Worm (Caenorhabditis elegans) whole organism, young adult: Measurements from ENCODE around the gene csr-1.
A peak's percentile ranks its signal among the peaks of the same experiment; 100 is the strongest.

ENCODE experiments used
- B0019.2 ChIP-seq: fragments of 200-800 bp; sonication (Bioruptor generic); conservative IDR thresholded peaks from 2 replicates; pipeline ENCODE4 v1.3.6; 2022; ENCODE audit warnings: missing genetic modification reagents, missing genetic modification characterization, missing compliant biosample characterization
- C17E4.6 ChIP-seq: fragments of 200-800 bp; sonication (Bioruptor generic); IDR thresholded peaks from 2 replicates; pipeline ENCODE4 v1.3.6; 2022; ENCODE audit warnings: missing genetic modification reagents, missing genetic modification characterization, missing compliant biosample characterization
- F10E7.11 ChIP-seq: sonication (generic microtip); optimal IDR thresholded peaks from 2 replicates; lab custom pipeline; 2017; ENCODE audit warnings: mild to moderate bottlenecking, missing genetic modification characterization, moderate library complexity, missing compliant biosample characterization
- F22D6.2 ChIP-seq: sonication (generic microtip); optimal IDR thresholded peaks from 2 replicates; lab custom pipeline; 2016; ENCODE audit warnings: mild to moderate bottlenecking, missing genetic modification characterization, missing compliant biosample characterization
- F33H1.4 ChIP-seq: fragments of 200-800 bp; sonication (Bioruptor generic); IDR thresholded peaks from 2 replicates; pipeline ENCODE4 v1.3.6; 2022; ENCODE audit warnings: missing genetic modification reagents, missing genetic modification characterization, missing compliant biosample characterization
- F39B2.1 ChIP-seq: fragments of 200-800 bp; sonication (Bioruptor generic); IDR thresholded peaks from 2 replicates; pipeline ENCODE4 v1.3.6; 2022; ENCODE audit warnings: missing genetic modification reagents, missing genetic modification characterization, missing compliant biosample characterization
- F52B5.7 ChIP-seq: sonication (generic microtip); optimal IDR thresholded peaks from 2 replicates; lab custom pipeline; 2016; ENCODE audit warnings: mild to moderate bottlenecking, missing genetic modification characterization, missing compliant biosample characterization
- F57C9.4 ChIP-seq: sonication (generic microtip); optimal IDR thresholded peaks from 2 replicates; lab custom pipeline; 2017; ENCODE audit warnings: mild to moderate bottlenecking, missing genetic modification characterization, missing compliant biosample characterization
- K12H6.12 ChIP-seq: fragments of 200-800 bp; sonication (Bioruptor generic); optimal IDR thresholded peaks from 2 replicates; lab custom pipeline; 2018; ENCODE audit warnings: mild to moderate bottlenecking, missing genetic modification characterization, missing compliant biosample characterization
- Y53F4B.3 ChIP-seq: fragments of 200-800 bp; sonication (Bioruptor generic); IDR thresholded peaks from 2 replicates; pipeline ENCODE4 v1.3.6; 2022; ENCODE audit warnings: missing genetic modification reagents, missing genetic modification characterization, missing compliant biosample characterization
- Y53G8AR.9 ChIP-seq: fragments of 200-800 bp; sonication (Bioruptor generic); conservative IDR thresholded peaks from 2 replicates; pipeline ENCODE4 v1.3.6; 2022; ENCODE audit warnings: missing genetic modification reagents, missing genetic modification characterization, missing compliant biosample characterization
- Y56A3A.18 ChIP-seq: fragments of 200-800 bp; sonication (Bioruptor generic); IDR thresholded peaks from 2 replicates; pipeline ENCODE4 v1.3.6; 2022; ENCODE audit warnings: missing genetic modification reagents, missing genetic modification characterization, missing compliant biosample characterization
- ama-1 ChIP-seq, 3 experiments: fragments of 150-350 bp in 1 of 3; sonication (generic microtip) in 2 of 3; optimal IDR thresholded peaks; 2 replicates each; lab custom pipeline; 2014 to 2018; ENCODE audit warnings: missing biosample characterization in 2 of 3, missing genetic modification characterization in 2 of 3, missing genetic modification reagents in 2 of 3
- athp-1 ChIP-seq: sonication (generic microtip); optimal IDR thresholded peaks from 2 replicates; lab custom pipeline; 2017; ENCODE audit warnings: mild to moderate bottlenecking, missing genetic modification characterization, missing compliant biosample characterization
- bed-2 ChIP-seq: fragments of 200-800 bp; sonication (Bioruptor generic); IDR thresholded peaks from 2 replicates; pipeline ENCODE4 v1.3.6; 2022; ENCODE audit warnings: missing genetic modification reagents, missing genetic modification characterization, missing compliant biosample characterization
- cebp-1 ChIP-seq, 2 experiments: fragments of 200-800 bp in 1 of 2; sonication (Bioruptor generic) in 1 of 2; sonication (generic microtip) in 1 of 2; IDR thresholded peaks in 1 of 2; optimal IDR thresholded peaks in 1 of 2; 2 replicates each; pipeline versions ENCODE4 v1.3.6 to Lab custom; 2017 to 2022; ENCODE audit warnings: missing compliant biosample characterization in 2 of 2, missing genetic modification characterization in 2 of 2, mild to moderate bottlenecking in 1 of 2, missing genetic modification reagents in 1 of 2, moderate library complexity in 1 of 2
- ceh-58 ChIP-seq: fragments of 200-800 bp; sonication (Bioruptor generic); IDR thresholded peaks from 2 replicates; pipeline ENCODE4 v1.3.6; 2022; ENCODE audit warnings: missing genetic modification characterization, missing compliant biosample characterization
- ceh-79 ChIP-seq: sonication (generic microtip); optimal IDR thresholded peaks from 2 replicates; lab custom pipeline; 2017; ENCODE audit warnings: mild to moderate bottlenecking, missing genetic modification characterization, missing compliant biosample characterization
- die-1 ChIP-seq: sonication (generic microtip); optimal IDR thresholded peaks from 2 replicates; lab custom pipeline; 2016; ENCODE audit warnings: missing genotype, mild to moderate bottlenecking, missing genetic modification characterization, missing compliant biosample characterization
- dpl-1 ChIP-seq: fragments of 150-350 bp; optimal IDR thresholded peaks from 2 replicates; lab custom pipeline; 2014; ENCODE audit warnings: missing biosample characterization, missing genetic modification reagents, missing genetic modification characterization
- egl-18 ChIP-seq: fragments of 200-800 bp; sonication (Bioruptor generic); IDR thresholded peaks from 2 replicates; pipeline ENCODE4 v1.3.6; 2022; ENCODE audit warnings: missing genetic modification reagents, missing genetic modification characterization, missing compliant biosample characterization
- egl-44 ChIP-seq: fragments of 200-800 bp; sonication (Bioruptor generic); IDR thresholded peaks from 2 replicates; pipeline ENCODE4 v1.3.6; 2022; ENCODE audit warnings: missing genetic modification reagents, missing genetic modification characterization, missing compliant biosample characterization
- hlh-26 ChIP-seq: fragments of 200-800 bp; sonication (Bioruptor generic); conservative IDR thresholded peaks from 2 replicates; pipeline ENCODE4 v1.3.6; 2022; ENCODE audit warnings: missing genetic modification reagents, missing genetic modification characterization, missing compliant biosample characterization
- hsf-1 ChIP-seq: fragments of 200-800 bp; sonication (Bioruptor generic); IDR thresholded peaks from 2 replicates; pipeline ENCODE4 v1.3.6; 2022; ENCODE audit warnings: missing genetic modification reagents, missing genetic modification characterization, missing compliant biosample characterization
- let-607 ChIP-seq, 2 experiments: fragments of 200-800 bp in 1 of 2; sonication (Bioruptor generic) in 1 of 2; sonication (generic microtip) in 1 of 2; optimal IDR thresholded peaks; 2 replicates each; lab custom pipeline; 2016 to 2018; ENCODE audit warnings: mild to moderate bottlenecking in 2 of 2, missing compliant biosample characterization in 2 of 2, missing genetic modification characterization in 2 of 2, moderate library complexity in 2 of 2, missing genotype in 1 of 2
- lin-35 ChIP-seq, 3 experiments: fragments of 150-350 bp in 2 of 3; sonication (generic microtip) in 1 of 3; optimal IDR thresholded peaks; 2 replicates each; lab custom pipeline; 2014 to 2018; ENCODE audit warnings: missing biosample characterization in 3 of 3, missing genetic modification characterization in 3 of 3, missing genetic modification reagents in 3 of 3
- madf-3 ChIP-seq: fragments of 200-800 bp; sonication (Bioruptor generic); IDR thresholded peaks from 2 replicates; pipeline ENCODE4 v1.3.6; 2022; ENCODE audit warnings: missing genetic modification reagents, missing genetic modification characterization, missing compliant biosample characterization
- mel-28 ChIP-seq: sonication (generic microtip); optimal IDR thresholded peaks from 2 replicates; lab custom pipeline; 2016; ENCODE audit warnings: borderline replicate concordance, mild to moderate bottlenecking, missing genetic modification characterization, missing compliant biosample characterization
- mxl-1 ChIP-seq: sonication (generic microtip); optimal IDR thresholded peaks from 2 replicates; lab custom pipeline; 2016; ENCODE audit warnings: missing genetic modification characterization, missing compliant biosample characterization
- nfya-1 ChIP-seq: sonication (generic microtip); optimal IDR thresholded peaks from 2 replicates; lab custom pipeline; 2017; ENCODE audit warnings: antibody characterized with exemption, missing compliant biosample characterization, missing genetic modification characterization, borderline replicate concordance; ENCODE audit not compliant: insufficient read depth
- nhr-27 ChIP-seq: fragments of 200-800 bp; sonication (Bioruptor generic); optimal IDR thresholded peaks from 2 replicates; lab custom pipeline; 2018; ENCODE audit warnings: mild to moderate bottlenecking, missing genetic modification characterization, moderate library complexity, missing compliant biosample characterization
- nhr-80 ChIP-seq: sonication (generic microtip); optimal IDR thresholded peaks from 2 replicates; lab custom pipeline; 2016; ENCODE audit warnings: missing genetic modification characterization, missing compliant biosample characterization
- nhr-90 ChIP-seq: sonication (generic microtip); optimal IDR thresholded peaks from 2 replicates; lab custom pipeline; 2016; ENCODE audit warnings: missing genotype, mild to moderate bottlenecking, missing genetic modification characterization, missing compliant biosample characterization
- rcor-1 ChIP-seq: fragments of 200-800 bp; sonication (Bioruptor generic); IDR thresholded peaks from 2 replicates; pipeline ENCODE4 v1.3.6; 2022; ENCODE audit warnings: missing genetic modification reagents, missing genetic modification characterization, missing compliant biosample characterization
- rec-8 ChIP-seq, 2 experiments: sonication (generic microtip); optimal IDR thresholded peaks; 2 replicates each; lab custom pipeline; 2016; ENCODE audit warnings: mild to moderate bottlenecking in 2 of 2, missing genetic modification characterization in 2 of 2, missing genetic modification reagents in 2 of 2, missing genotype in 2 of 2, missing biosample characterization in 1 of 2, missing compliant biosample characterization in 1 of 2, moderate library complexity in 1 of 2
- snpc-3.4 ChIP-seq: sonication (generic microtip); optimal IDR thresholded peaks from 2 replicates; lab custom pipeline; 2017; ENCODE audit warnings: missing genetic modification characterization, mild to moderate bottlenecking, missing compliant biosample characterization, antibody characterized with exemption, moderate library complexity, missing genotype, missing genetic modification reagents
- somi-1 ChIP-seq: fragments of 200-800 bp; sonication (Bioruptor generic); optimal IDR thresholded peaks from 2 replicates; lab custom pipeline; 2018; ENCODE audit warnings: mild to moderate bottlenecking, missing genetic modification characterization, missing compliant biosample characterization
- tbx-9 ChIP-seq: sonication (generic microtip); optimal IDR thresholded peaks from 2 replicates; lab custom pipeline; 2016; ENCODE audit warnings: borderline replicate concordance, missing genetic modification characterization, inconsistent platforms, missing compliant biosample characterization
- tlf-1 ChIP-seq: fragments of 200-800 bp; sonication (Bioruptor generic); optimal IDR thresholded peaks from 2 replicates; lab custom pipeline; 2018; ENCODE audit warnings: mild to moderate bottlenecking, missing genetic modification characterization, missing compliant biosample characterization
- unc-130 ChIP-seq: sonication (generic microtip); optimal IDR thresholded peaks from 2 replicates; lab custom pipeline; 2016; ENCODE audit warnings: missing genetic modification reagents, missing genetic modification characterization, missing compliant biosample characterization
- ztf-22 ChIP-seq: fragments of 200-800 bp; sonication (Bioruptor generic); optimal IDR thresholded peaks from 2 replicates; lab custom pipeline; 2018; ENCODE audit warnings: mild to moderate bottlenecking, missing genetic modification characterization, moderate library complexity, missing compliant biosample characterization
- ztf-25 ChIP-seq: fragments of 200-800 bp; sonication (Bioruptor generic); IDR thresholded peaks from 2 replicates; pipeline ENCODE4 v1.3.6; 2022; ENCODE audit warnings: missing genetic modification reagents, missing genetic modification characterization, missing compliant biosample characterization
- ztf-26 ChIP-seq: sonication (generic microtip); optimal IDR thresholded peaks from 2 replicates; lab custom pipeline; 2017; ENCODE audit warnings: missing genetic modification characterization, missing compliant biosample characterization

csr-1 gene

DNA sequence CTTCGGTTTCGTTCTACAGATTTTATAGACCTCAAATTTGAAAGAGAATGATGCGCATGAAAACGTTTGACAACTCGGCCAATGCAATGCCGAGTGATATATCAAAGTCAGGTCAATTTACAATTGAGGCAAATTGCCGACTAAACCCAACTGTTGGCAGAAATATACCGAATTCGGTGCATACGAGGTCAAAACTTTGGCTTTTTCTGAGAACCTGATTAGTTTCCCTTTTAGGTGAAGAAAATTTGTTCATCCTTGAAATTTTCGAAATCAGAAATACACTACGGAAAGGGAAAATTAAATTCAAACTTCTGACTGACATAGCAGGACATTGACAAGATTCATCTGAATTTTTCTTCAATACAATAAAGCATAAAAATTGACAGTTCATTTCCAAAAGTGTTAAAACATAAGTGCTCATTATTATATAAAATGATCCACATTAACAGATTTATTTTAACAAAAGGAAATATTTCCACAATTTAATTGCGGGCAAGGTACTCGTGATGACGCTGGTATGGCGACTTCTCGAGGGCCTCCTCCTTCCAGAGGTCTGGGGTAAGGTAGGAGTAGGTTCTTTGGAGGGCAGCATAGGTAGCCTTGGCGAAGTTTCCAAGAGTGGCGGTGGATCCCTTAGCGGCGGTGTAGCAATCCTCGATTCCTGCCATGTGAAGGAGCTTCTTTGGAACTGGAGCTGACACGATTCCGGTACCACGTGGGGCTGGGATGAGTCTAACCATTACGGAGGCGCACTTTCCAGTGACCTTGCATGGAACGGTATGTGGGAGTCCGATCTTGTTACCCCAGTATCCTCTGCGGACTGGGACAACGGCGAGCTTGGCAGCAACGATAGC, 31.9 kb upstream of the csr-1 start (continued):
- TF ChIP-seq athp-1 (tag; lab: Kevin White, UChicago): no peak
- TF ChIP-seq bed-2: no peak
- no peak for TF ChIP-seq C17E4.6 (GFP tag; lab: Robert Waterston, UW)
- 0 out of 2 replicates have a peak, but pooled peaks have one; percentile 53 for TF ChIP-seq rcor-1 (GFP tag; lab: Robert Waterston, UW)
- peak; percentile 43 for TF ChIP-seq unc-130 (GFP tag; lab: Kevin White, UChicago)
- TF ChIP-seq K12H6.12 (tag; lab: Kevin White, UChicago): no peak
- no peak for TF ChIP-seq F10E7.11
- no peak for TF ChIP-seq egl-18 (GFP tag; lab: Robert Waterston, UW)
- no peak for TF ChIP-seq ztf-26 (tag; lab: Kevin White, UChicago)
- no peak for TF ChIP-seq F22D6.2 (tag; lab: Kevin White, UChicago)
- TF ChIP-seq nfya-1 (tag; lab: Kevin White, UChicago): no peak
- no peak for TF ChIP-seq let-607 (tag; optimal IDR thresholded peaks at IDR 0.05; lab: Kevin White, UChicago)
- TF ChIP-seq Y53G8AR.9 (GFP tag; lab: Robert Waterston, UW): peak; percentile 62; the same call in 1 of the 2 replicates
- no peak for TF ChIP-seq die-1 (tag; lab: Kevin White, UChicago)
- TF ChIP-seq F39B2.1 (GFP tag; lab: Robert Waterston, UW): no peak
- TF ChIP-seq mel-28 (tag; lab: Kevin White, UChicago): no peak
- no peak for TF ChIP-seq tbx-9 (tag; lab: Kevin White, UChicago)
- TF ChIP-seq rec-8 (tag; optimal IDR thresholded peaks at IDR 0.05; lab: Kevin White, UChicago): no peak
- TF ChIP-seq nhr-80: no peak
- no peak for TF ChIP-seq F57C9.4 (tag; lab: Kevin White, UChicago)
- no peak for TF ChIP-seq cebp-1 (GFP tag; IDR thresholded peaks at IDR 0.05; lab: Robert Waterston, UW)
- TF ChIP-seq cebp-1 (tag; optimal IDR thresholded peaks at IDR 0.05; lab: Kevin White, UChicago): no peak
- peak; percentile 64 for TF ChIP-seq hsf-1 (GFP tag; lab: Robert Waterston, UW)
- no peak for TF ChIP-seq ama-1 (optimal IDR thresholded peaks at IDR 0.05; lab: Kevin White, UChicago)
- TF ChIP-seq ama-1 (GFP tag; optimal IDR thresholded peaks at IDR 0.05; lab: Kevin White, UChicago): no peak
- no peak for TF ChIP-seq lin-35 (GFP tag; optimal IDR thresholded peaks at IDR 0.05; lab: Kevin White, UChicago)
- TF ChIP-seq nhr-90: no peak
- peak; percentile 24; the same call in 1 of the 2 replicates for TF ChIP-seq madf-3
- TF ChIP-seq hlh-26 (GFP tag; lab: Robert Waterston, UW): no peak
- TF ChIP-seq tlf-1 (GFP tag; lab: Kevin White, UChicago): peak; percentile 58
- no peak for TF ChIP-seq ceh-58
- TF ChIP-seq mxl-1: no peak
- TF ChIP-seq egl-44 (GFP tag; lab: Robert Waterston, UW): no peak
- peak; percentile 68; the same call in 1 of the 2 replicates for TF ChIP-seq Y56A3A.18 (GFP tag; lab: Robert Waterston, UW)
- peak; percentile 59 for TF ChIP-seq snpc-3.4
- peak; percentile 18 for TF ChIP-seq F52B5.7 (tag; lab: Kevin White, UChicago)
- TF ChIP-seq Y53F4B.3 (GFP tag; lab: Robert Waterston, UW): no peak
- no peak for TF ChIP-seq somi-1 (GFP tag; lab: Kevin White, UChicago)
- no peak for TF ChIP-seq B0019.2 (GFP tag; lab: Robert Waterston, UW)
- TF ChIP-seq ztf-25 (GFP tag; lab: Robert Waterston, UW): peak; percentile 50; the same call in 1 of the 2 replicates
- no peak for TF ChIP-seq ceh-79
- TF ChIP-seq dpl-1 (GFP tag; lab: Kevin White, UChicago): no peak
- peak; percentile 45 for TF ChIP-seq F33H1.4 (GFP tag; lab: Robert Waterston, UW)
- TF ChIP-seq nhr-27 (tag; lab: Kevin White, UChicago): no peak
- TF ChIP-seq ztf-22 (GFP tag; lab: Kevin White, UChicago): no peak
